Fruit fly (Drosophila melanogaster) whole organism, wandering third instar larva: ENCODE measurements around the gene Ced-12.
A peak's percentile ranks its signal among the peaks of the same experiment; 100 is the strongest.

Experiments used
- CG32264 ChIP-seq: fragments of 200-800 bp; sonication (Bioruptor generic); optimal IDR thresholded peaks from 2 replicates; lab custom pipeline; 2016; ENCODE audit warnings: missing biosample characterization, missing genetic modification characterization
- CG9705 ChIP-seq: fragments of 200-800 bp; sonication (Bioruptor generic); optimal IDR thresholded peaks from 2 replicates; lab custom pipeline; 2018; ENCODE audit warnings: missing biosample characterization, mild to moderate bottlenecking, missing genetic modification characterization
- CrebA ChIP-seq: fragments of 200-800 bp; sonication (Bioruptor generic); optimal IDR thresholded peaks from 2 replicates; lab custom pipeline; 2016; ENCODE audit warnings: missing biosample characterization, mild to moderate bottlenecking, missing genetic modification characterization, borderline replicate concordance
- Dfd ChIP-seq: fragments of >200 bp; optimal IDR thresholded peaks from 2 replicates; lab custom pipeline; 2017; ENCODE audit warnings: missing biosample characterization, missing genetic modification characterization
- Dif ChIP-seq: fragments of 200-275, 200-300 bp; sonication (Bioruptor generic); optimal IDR thresholded peaks from 2 replicates; lab custom pipeline; 2018; ENCODE audit warnings: missing biosample characterization, missing genetic modification characterization; ENCODE audit not compliant: partially characterized antibody
- GATAd ChIP-seq: sonication (Bioruptor generic); optimal IDR thresholded peaks from 2 replicates; lab custom pipeline; 2016; ENCODE audit warnings: missing biosample characterization, missing genetic modification characterization
- HLH106 ChIP-seq: fragments of 200-800 bp; optimal IDR thresholded peaks from 3 replicates; lab custom pipeline; 2019; ENCODE audit warnings: missing biosample characterization, mild to moderate bottlenecking, missing genetic modification characterization, moderate library complexity
- Hnf4 ChIP-seq: fragments of 200-800 bp; sonication (Bioruptor generic); optimal IDR thresholded peaks from 2 replicates; lab custom pipeline; 2016; ENCODE audit warnings: missing biosample characterization, mild to moderate bottlenecking, missing genetic modification characterization
- Hr78 ChIP-seq: fragments of >200 bp; optimal IDR thresholded peaks from 2 replicates; lab custom pipeline; 2017; ENCODE audit warnings: missing biosample characterization, missing genetic modification characterization
- Jra ChIP-seq: sonication (Bioruptor generic); optimal IDR thresholded peaks from 2 replicates; lab custom pipeline; 2016; ENCODE audit warnings: missing biosample characterization, missing genetic modification characterization
- Mio ChIP-seq: sonication (Bioruptor generic); optimal IDR thresholded peaks from 2 replicates; lab custom pipeline; 2016; ENCODE audit warnings: missing biosample characterization, missing genetic modification characterization
- Myc ChIP-seq: fragments of >200 bp; optimal IDR thresholded peaks from 2 replicates; lab custom pipeline; 2017
- N ChIP-seq: fragments of >200 bp; optimal IDR thresholded peaks from 2 replicates; lab custom pipeline; 2018; ENCODE audit warnings: missing biosample characterization, missing external identifiers, missing genetic modification characterization
- OdsH ChIP-seq: fragments of 200-800 bp; sonication (Bioruptor generic); optimal IDR thresholded peaks from 2 replicates; lab custom pipeline; 2016; ENCODE audit warnings: missing biosample characterization, mild to moderate bottlenecking, missing genetic modification characterization
- Rel ChIP-seq, 2 experiments: fragments of 200-800 bp; sonication (Bioruptor generic) in 1 of 2; optimal IDR thresholded peaks; 2 replicates in 1 of 2; 3 replicates in 1 of 2; lab custom pipeline; 2016 to 2019; ENCODE audit warnings: mild to moderate bottlenecking in 2 of 2, missing biosample characterization in 2 of 2, missing genetic modification characterization in 2 of 2, moderate library complexity in 1 of 2
- Sp1 ChIP-seq: fragments of 200-800 bp; sonication (Bioruptor generic); optimal IDR thresholded peaks from 3 replicates; lab custom pipeline; 2019; ENCODE audit warnings: missing biosample characterization, mild to moderate bottlenecking, missing genetic modification characterization, moderate library complexity
- br ChIP-seq: fragments of 200-800 bp; sonication (Bioruptor generic); optimal IDR thresholded peaks from 2 replicates; lab custom pipeline; 2016; ENCODE audit warnings: missing biosample characterization, missing genetic modification characterization
- brk ChIP-seq: fragments of 200-800 bp; sonication (Bioruptor generic); optimal IDR thresholded peaks from 2 replicates; lab custom pipeline; 2016; ENCODE audit warnings: missing biosample characterization, mild to moderate bottlenecking, missing genetic modification characterization
- dmrt93B ChIP-seq: fragments of 200-800 bp; sonication (Bioruptor generic); optimal IDR thresholded peaks from 2 replicates; lab custom pipeline; 2018; ENCODE audit warnings: missing biosample characterization, mild to moderate bottlenecking, missing genetic modification characterization
- ey ChIP-seq: fragments of 200-800 bp; sonication (Bioruptor generic); optimal IDR thresholded peaks from 2 replicates; lab custom pipeline; 2016; ENCODE audit warnings: missing biosample characterization, missing genetic modification characterization
- foxo ChIP-seq, 2 experiments: fragments of 200-800 bp; sonication (Bioruptor generic); optimal IDR thresholded peaks; 2 replicates in 1 of 2; 3 replicates in 1 of 2; lab custom pipeline; 2016 to 2017; ENCODE audit warnings: missing biosample characterization in 2 of 2, missing genetic modification characterization in 2 of 2
- fru ChIP-seq: fragments of 200-800 bp; sonication (Bioruptor generic); optimal IDR thresholded peaks from 3 replicates; lab custom pipeline; 2016; ENCODE audit warnings: missing biosample characterization, mild to moderate bottlenecking, missing genetic modification characterization
- h ChIP-seq: fragments of 200-800 bp; sonication (Bioruptor generic); optimal IDR thresholded peaks from 3 replicates; lab custom pipeline; 2016; ENCODE audit warnings: missing biosample characterization, mild to moderate bottlenecking, missing genetic modification characterization
- jim ChIP-seq: fragments of 175-275, 200-325 bp; sonication (Bioruptor generic); optimal IDR thresholded peaks from 2 replicates; lab custom pipeline; 2016; ENCODE audit warnings: missing biosample characterization, mild to moderate bottlenecking, missing genetic modification characterization
- lola ChIP-seq: fragments of >200 bp; optimal IDR thresholded peaks from 2 replicates; lab custom pipeline; 2017; ENCODE audit warnings: missing biosample characterization, missing genetic modification characterization
- pan ChIP-seq: fragments of >200 bp; optimal IDR thresholded peaks from 2 replicates; lab custom pipeline; 2017
- psq ChIP-seq: fragments of 200-800 bp; sonication (Bioruptor generic); optimal IDR thresholded peaks from 3 replicates; lab custom pipeline; 2017; ENCODE audit warnings: missing biosample characterization, mild to moderate bottlenecking, missing genetic modification characterization, moderate library complexity
- rgr ChIP-seq: fragments of 200-800 bp; sonication (Bioruptor generic); optimal IDR thresholded peaks from 3 replicates; lab custom pipeline; 2016; ENCODE audit warnings: missing biosample characterization, mild to moderate bottlenecking, missing genetic modification characterization
- sage ChIP-seq: fragments of 200-800 bp; sonication (Bioruptor generic); optimal IDR thresholded peaks from 2 replicates; lab custom pipeline; 2016; ENCODE audit warnings: missing biosample characterization, mild to moderate bottlenecking, missing genetic modification characterization
- sv ChIP-seq: fragments of 200-800 bp; sonication (Bioruptor generic); optimal IDR thresholded peaks from 3 replicates; lab custom pipeline; 2016; ENCODE audit warnings: missing biosample characterization, missing genetic modification characterization
- usp ChIP-seq: fragments of >200 bp; optimal IDR thresholded peaks from 2 replicates; lab custom pipeline; 2017; ENCODE audit warnings: missing biosample characterization, missing genetic modification characterization
- woc ChIP-seq: sonication (Bioruptor generic); optimal IDR thresholded peaks from 2 replicates; lab custom pipeline; 2016; ENCODE audit warnings: missing biosample characterization, mild to moderate bottlenecking, missing genetic modification characterization

The Ced-12 gene

dm6 chr2L:12092719-12093118 is 4.9 kb upstream of the Ced-12 start:
- TF ChIP-seq Hr78 (GFP tag; lab: Kevin White, UChicago) (no peak), CrebA (GFP tag; lab: Kevin White, UChicago) (no peak), CG32264 (no peak), Mio (GFP tag; lab: Kevin White, UChicago) (no peak), Rel (GFP tag; optimal IDR thresholded peaks at IDR 0.05; lab: Kevin White, UChicago) (no peak), Rel (tag; optimal IDR thresholded peaks at IDR 0.05; lab: Kevin White, UChicago) (no peak), usp (GFP tag; lab: Kevin White, UChicago) (no peak), Dfd (GFP tag; lab: Kevin White, UChicago) (no peak), lola (GFP tag; lab: Kevin White, UChicago) (no peak), rgr (GFP tag; lab: Kevin White, UChicago) (no peak), HLH106 (tag; lab: Kevin White, UChicago) (no peak), Hnf4 (GFP tag; lab: Kevin White, UChicago) (no peak), Jra (GFP tag; lab: Kevin White, UChicago) (no peak), pan (lab: Kevin White, UChicago) (no peak), N (no peak), fru (GFP tag; lab: Kevin White, UChicago) (no peak), Myc (lab: Kevin White, UChicago) (no peak), brk (GFP tag; lab: Kevin White, UChicago) (no peak), OdsH (GFP tag; lab: Kevin White, UChicago) (no peak), CG9705 (no peak), psq (no peak)

- TF ChIP-seq GATAd (GFP tag; lab: Kevin White, UChicago) (peak; percentile 66), Dif (GFP tag; lab: Kevin White, UChicago) (peak; percentile 25), woc (GFP tag; lab: Kevin White, UChicago) (no peak)
Observed at dm6 chr2L:12093652-12094051, 4.0 kb upstream of the Ced-12 start.

dm6 chr2L:12096396-12096813 is 1.2 kb upstream of the Ced-12 start, which contains the start of the genes CG6712 and Mt2:
CG6712 (minus strand) TSS chr2L:12096511.
Mt2 (plus strand) TSS chr2L:12096525.
- no peak for TF ChIP-seq usp (GFP tag; lab: Kevin White, UChicago)
- TF ChIP-seq CG32264: no peak
- TF ChIP-seq dmrt93B (GFP tag; lab: Kevin White, UChicago): no peak
- no peak for TF ChIP-seq OdsH (GFP tag; lab: Kevin White, UChicago)
- TF ChIP-seq h (GFP tag; lab: Kevin White, UChicago): no peak
- no peak for TF ChIP-seq CrebA (GFP tag; lab: Kevin White, UChicago)
- peak; percentile 60 for TF ChIP-seq Myc (lab: Kevin White, UChicago)

dm6 chr2L:12103231-12104210 is 5.9 kb downstream of the Ced-12 start, which contains the start of the genes Patsas and ThrRS:
Patsas (minus strand) TSS chr2L:12103285.
ThrRS (plus strand) TSS chr2L:12103751.
- TF ChIP-seq ey (GFP tag; lab: Kevin White, UChicago) (peak; percentile 66), psq (peak; percentile 55), CG9705 (peak; percentile 43), Jra (GFP tag; lab: Kevin White, UChicago) (no peak), usp (GFP tag; lab: Kevin White, UChicago) (no peak), jim (no peak), HLH106 (tag; lab: Kevin White, UChicago) (peak; percentile 82), sv (GFP tag; lab: Kevin White, UChicago) (peak; percentile 85), OdsH (GFP tag; lab: Kevin White, UChicago) (peak; percentile 61), Dif (GFP tag; lab: Kevin White, UChicago) (no peak), Rel (GFP tag; optimal IDR thresholded peaks at IDR 0.05; lab: Kevin White, UChicago) (no peak), Rel (tag; optimal IDR thresholded peaks at IDR 0.05; lab: Kevin White, UChicago) (peak; percentile 36), Myc (lab: Kevin White, UChicago) (peak; percentile 6), N (peak; percentile 77), rgr (GFP tag; lab: Kevin White, UChicago) (peak; percentile 77), foxo (GFP tag; optimal IDR thresholded peaks at IDR 0.05; lab: Kevin White, UChicago) (peak in 1 of 2 experiments; percentile 83), fru (GFP tag; lab: Kevin White, UChicago) (no peak), br (peak; percentile 56), sage (no peak), GATAd (GFP tag; lab: Kevin White, UChicago) (no peak), Sp1 (GFP tag; lab: Kevin White, UChicago) (peak; percentile 78), Hr78 (GFP tag; lab: Kevin White, UChicago) (peak; percentile 30)
